Fruit fly (Drosophila melanogaster): ENCODE data around the gene Faf2.
A peak's percentile ranks its signal among the peaks of the same experiment; 100 is the strongest.

Gene Faf2

DNA sequence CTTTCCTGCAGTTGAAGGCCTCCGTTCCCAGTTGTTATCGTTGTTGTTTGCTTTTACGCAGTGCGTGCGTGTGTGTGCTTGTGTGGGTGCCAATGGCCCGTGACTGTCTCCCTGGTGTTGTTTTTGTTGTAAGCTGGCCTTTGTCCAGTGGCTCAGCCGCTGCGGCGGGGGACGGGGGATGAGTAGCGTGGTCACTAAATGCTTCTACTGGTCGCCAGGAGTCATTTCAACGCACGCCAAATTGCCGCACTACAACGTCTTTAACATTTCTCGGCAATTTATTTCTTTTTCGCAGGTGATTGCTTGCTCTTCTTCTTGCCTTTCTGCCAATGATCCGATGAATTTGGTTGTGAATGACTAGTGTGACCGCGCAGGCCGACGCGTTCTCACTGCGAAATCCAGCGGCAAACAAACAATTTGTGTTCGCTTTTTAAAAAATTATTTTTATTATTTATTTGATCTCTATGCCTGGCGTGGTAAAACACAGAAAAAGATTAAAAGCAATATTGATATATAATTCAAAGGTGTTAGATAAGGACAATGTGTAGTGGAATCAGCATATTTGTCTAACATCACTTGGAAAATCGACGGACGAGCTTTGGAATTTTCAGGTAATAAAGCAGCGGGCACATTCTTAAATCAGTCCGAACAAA lies at the start of gene Faf2, which contains the start of gene Grip71 (continued):
- TF ChIP-seq CG11696 (GFP tag; IDR thresholded peaks at IDR 0.05): peak; percentile 76
- TF ChIP-seq Six4 (GFP tag; optimal IDR thresholded peaks at IDR 0.05): peak; percentile 71
- TF ChIP-seq CG33557 (GFP tag; optimal IDR thresholded peaks at IDR 0.05): peak; percentile 66
- peak; percentile 77 for TF ChIP-seq D19B (GFP tag; optimal IDR thresholded peaks at IDR 0.05)
- peak; percentile 38 for TF ChIP-seq crc (GFP tag; optimal IDR thresholded peaks at IDR 0.05)
- TF ChIP-seq CG1792 (GFP tag; optimal IDR thresholded peaks at IDR 0.05): peak; percentile 70
- TF ChIP-seq Hr51 (GFP tag; optimal IDR thresholded peaks at IDR 0.05): peak; percentile 79 to 86
- TF ChIP-seq CG12155 (GFP tag; optimal IDR thresholded peaks at IDR 0.05): peak; percentile 91
- TF ChIP-seq Chrac-16 (GFP tag; optimal IDR thresholded peaks at IDR 0.05): peak; percentile 94
- TF ChIP-seq repo (GFP tag; optimal IDR thresholded peaks at IDR 0.05): peak; percentile 59
- peak; percentile 15 for TF ChIP-seq BtbVII (GFP tag; optimal IDR thresholded peaks at IDR 0.05)
- TF ChIP-seq ind (GFP tag; optimal IDR thresholded peaks at IDR 0.05): peak; percentile 95
- TF ChIP-seq phol (tag; optimal IDR thresholded peaks at IDR 0.05): peak; percentile 96
- TF ChIP-seq CG8281 (tag; optimal IDR thresholded peaks at IDR 0.05): peak; percentile 63
- peak; percentile 86; the same call in 3 of the 4 replicates for TF ChIP-seq chinmo (GFP tag; IDR thresholded peaks at IDR 0.05; ENCODE audit: partially characterized antibody)
- peak in 1 of 2 experiments; percentile 64 for TF ChIP-seq Hr78 (GFP tag; optimal IDR thresholded peaks at IDR 0.05)
- peak; percentile 94 for TF ChIP-seq CG17829 (tag; optimal IDR thresholded peaks at IDR 0.05)
- peak; percentile 95 for TF ChIP-seq Ssrp (tag; optimal IDR thresholded peaks at IDR 0.05)
- peak; percentile 96 for TF ChIP-seq CG11456 (GFP tag; IDR thresholded peaks at IDR 0.05)
- peak; percentile 19 for TF ChIP-seq nau (GFP tag; optimal IDR thresholded peaks at IDR 0.05)
- TF ChIP-seq ac (GFP tag; optimal IDR thresholded peaks at IDR 0.05): peak; percentile 30
- no peak for TF ChIP-seq zen2 (GFP tag; IDR thresholded peaks at IDR 0.05; ENCODE audit: partially characterized antibody)
- peak; percentile 85 for TF ChIP-seq Drgx (GFP tag; IDR thresholded peaks at IDR 0.05)
- TF ChIP-seq CG9437 (GFP tag; optimal IDR thresholded peaks at IDR 0.05): peak; percentile 16
- TF ChIP-seq ewg (GFP tag; optimal IDR thresholded peaks at IDR 0.05): peak; percentile 85
- peak; percentile 94 for TF ChIP-seq CG4424 (GFP tag; optimal IDR thresholded peaks at IDR 0.05)
- TF ChIP-seq CG6689 (GFP tag; IDR thresholded peaks at IDR 0.05): peak; percentile 95
- TF ChIP-seq CG4617 (GFP tag; optimal IDR thresholded peaks at IDR 0.05; ENCODE audit: borderline replicate concordance): peak; percentile 82
- no peak for TF ChIP-seq sc (optimal IDR thresholded peaks at IDR 0.05)
- TF ChIP-seq sc (GFP tag; optimal IDR thresholded peaks at IDR 0.05): peak; percentile 67
- peak; percentile 94 for TF ChIP-seq Sin3A (optimal IDR thresholded peaks at IDR 0.05)
- TF ChIP-seq Meics (GFP tag; optimal IDR thresholded peaks at IDR 0.05): peak; percentile 82
- peak; percentile 96 for TF ChIP-seq ken (GFP tag; IDR thresholded peaks at IDR 0.05)
- peak; percentile 87 for TF ChIP-seq dan (GFP tag; IDR thresholded peaks at IDR 0.05)
- peak; percentile 75 for TF ChIP-seq CG11723 (GFP tag; optimal IDR thresholded peaks at IDR 0.05)
- peak; percentile 89 for TF ChIP-seq PHDP (tag; optimal IDR thresholded peaks at IDR 0.05)
- TF ChIP-seq CG14710 (tag; optimal IDR thresholded peaks at IDR 0.05): peak; percentile 96
- peak; percentile 81 for TF ChIP-seq maf-S (GFP tag; optimal IDR thresholded peaks at IDR 0.05)
- peak; percentile 93 for TF ChIP-seq trem (tag; optimal IDR thresholded peaks at IDR 0.05)
- TF ChIP-seq sob (GFP tag; IDR thresholded peaks at IDR 0.05): peak; percentile 96
- TF ChIP-seq bcd (GFP tag; optimal IDR thresholded peaks at IDR 0.05): peak; percentile 94
- peak; percentile 63 for TF ChIP-seq CG6254 (GFP tag; optimal IDR thresholded peaks at IDR 0.05)
- TF ChIP-seq Opbp (GFP tag; IDR thresholded peaks at IDR 0.05; ENCODE audit: partially characterized antibody): peak; percentile 31; the same call in 1 of the 3 replicates
- TF ChIP-seq croc (GFP tag; conservative IDR thresholded peaks at IDR 0.05): peak; percentile 91
- peak; percentile 96 for TF ChIP-seq ttk (GFP tag; IDR thresholded peaks at IDR 0.05)
- peak; percentile 79 for TF ChIP-seq tx (GFP tag; optimal IDR thresholded peaks at IDR 0.05)
- TF ChIP-seq vvl (GFP tag; IDR thresholded peaks at IDR 0.05): peak; percentile 96
- TF ChIP-seq HLH54F (GFP tag; optimal IDR thresholded peaks at IDR 0.05): peak; percentile 91
- peak; percentile 99 for TF ChIP-seq CG15073 (GFP tag; optimal IDR thresholded peaks at IDR 0.05)
